Fruit fly (Drosophila melanogaster) whole organism, embryonic: ENCODE data around the gene CG9288.

Experiments used
- Abd-B ChIP-seq: fragments of 200-800 bp; sonication (Bioruptor generic); optimal IDR thresholded peaks from 2 replicates; lab custom pipeline; 2018; ENCODE audit warnings: missing biosample characterization, mild to moderate bottlenecking, missing genetic modification characterization, moderate library complexity
- Blimp-1 ChIP-seq: fragments of 200-800 bp; sonication (Bioruptor generic); optimal IDR thresholded peaks from 3 replicates; lab custom pipeline; 2018; ENCODE audit warnings: missing biosample characterization, missing genetic modification characterization, mild to moderate bottlenecking, moderate library complexity, missing genetic modification reagents
- CG31365 ChIP-seq: fragments of 200-800 bp; sonication (Bioruptor generic); optimal IDR thresholded peaks from 2 replicates; lab custom pipeline; 2018; ENCODE audit warnings: missing biosample characterization, mild to moderate bottlenecking, missing genetic modification characterization
- CG6813 ChIP-seq: fragments of 200-800 bp; sonication (Bioruptor generic); optimal IDR thresholded peaks from 2 replicates; lab custom pipeline; 2017; ENCODE audit warnings: missing biosample characterization, missing genetic modification characterization, mild to moderate bottlenecking, moderate library complexity, missing genetic modification reagents
- CHES-1-like ChIP-seq: fragments of 200-800 bp; sonication (Bioruptor generic); optimal IDR thresholded peaks from 2 replicates; lab custom pipeline; 2016; ENCODE audit warnings: missing biosample characterization, missing genetic modification characterization
- Dbx ChIP-seq: fragments of 200-800 bp; sonication (Bioruptor generic); IDR thresholded peaks from 3 replicates; pipeline ENCODE4 v1.3.6; 2022; ENCODE audit warnings: missing biosample characterization, missing genetic modification characterization
- Dek ChIP-seq: fragments of 200-800 bp; sonication (Bioruptor generic); optimal IDR thresholded peaks from 3 replicates; lab custom pipeline; 2019; ENCODE audit warnings: missing biosample characterization, mild to moderate bottlenecking, missing genetic modification characterization, moderate library complexity
- bowl ChIP-seq: fragments of 200-800 bp; sonication (Bioruptor generic); IDR thresholded peaks from 2 replicates; pipeline ENCODE4 v1.3.6; 2022; ENCODE audit warnings: missing biosample characterization, missing genetic modification characterization
- esg ChIP-seq: fragments of 200-800 bp; sonication (Bioruptor generic); conservative IDR thresholded peaks from 2 replicates; pipeline ENCODE4 v1.3.6; 2022; ENCODE audit warnings: missing biosample characterization, missing genetic modification characterization
- eve ChIP-seq, 2 experiments: fragments of >200 bp; optimal IDR thresholded peaks; 2 replicates each; lab custom pipeline; 2017; ENCODE audit warnings: missing biosample characterization in 2 of 2, missing genetic modification characterization in 2 of 2
- lab ChIP-seq: fragments of 200-800 bp; sonication (Bioruptor generic); optimal IDR thresholded peaks from 3 replicates; lab custom pipeline; 2017; ENCODE audit warnings: missing biosample characterization, missing genetic modification characterization, mild to moderate bottlenecking, moderate library complexity, missing genetic modification reagents
- lilli ChIP-seq: fragments of 200-800 bp; sonication (Bioruptor generic); optimal IDR thresholded peaks from 3 replicates; lab custom pipeline; 2016; ENCODE audit warnings: missing biosample characterization, missing genetic modification characterization
- pita ChIP-seq: fragments of 200-800 bp; sonication (Bioruptor generic); optimal IDR thresholded peaks from 2 replicates; lab custom pipeline; 2017; ENCODE audit warnings: missing biosample characterization, mild to moderate bottlenecking, missing genetic modification characterization
- ro ChIP-seq: fragments of 200-800 bp; sonication (Bioruptor generic); IDR thresholded peaks from 2 replicates; pipeline ENCODE4 v1.3.6; 2022; ENCODE audit warnings: missing biosample characterization, missing genetic modification characterization

dm6 chr3R:13803185-13803887 is 23.9 kb downstream of the CG9288 start:
- no peak for TF ChIP-seq lilli (GFP tag; lab: Kevin White, UChicago)
- no peak for TF ChIP-seq CG6813
- no peak for TF ChIP-seq lab (GFP tag; lab: Kevin White, UChicago)
- TF ChIP-seq Dek (tag; lab: Kevin White, UChicago): no peak
- TF ChIP-seq pita (GFP tag; lab: Kevin White, UChicago): no peak
- no peak for TF ChIP-seq esg (GFP tag; lab: Robert Waterston, UW)
- no peak for TF ChIP-seq Blimp-1 (GFP tag; lab: Kevin White, UChicago)
- no peak for TF ChIP-seq CHES-1-like (GFP tag; lab: Kevin White, UChicago)
- TF ChIP-seq Dbx (GFP tag; lab: Robert Waterston, UW): no peak
- TF ChIP-seq bowl (GFP tag; lab: Robert Waterston, UW): no peak
- TF ChIP-seq Abd-B: no peak
- TF ChIP-seq eve (GFP tag; optimal IDR thresholded peaks at IDR 0.05; lab: Kevin White, UChicago): no peak
- TF ChIP-seq ro (GFP tag; lab: Robert Waterston, UW): no peak
- TF ChIP-seq CG31365 (tag; lab: Kevin White, UChicago): no peak
